Fruit fly (Drosophila melanogaster) whole organism, embryonic: Measurements from ENCODE around the gene SuUR.

Source experiments
- Adf1 ChIP-seq: fragments of 200-800 bp; sonication (Bioruptor generic); IDR thresholded peaks from 2 replicates; pipeline ENCODE4 v1.3.6; 2022; ENCODE audit warnings: missing biosample characterization, missing genetic modification characterization
- Atf3 ChIP-seq: fragments of 200-800 bp; sonication (Bioruptor generic); optimal IDR thresholded peaks from 3 replicates; lab custom pipeline; 2016; ENCODE audit warnings: missing biosample characterization, missing genetic modification characterization
- Blimp-1 ChIP-seq: fragments of 200-800 bp; sonication (Bioruptor generic); optimal IDR thresholded peaks from 3 replicates; lab custom pipeline; 2018; ENCODE audit warnings: missing biosample characterization, missing genetic modification characterization, mild to moderate bottlenecking, moderate library complexity, missing genetic modification reagents
- CG11085 ChIP-seq: fragments of 200-800 bp; sonication (Bioruptor generic); IDR thresholded peaks from 2 replicates; pipeline ENCODE4 v1.3.6; 2022; ENCODE audit warnings: missing biosample characterization, missing genetic modification characterization
- CG11247 ChIP-seq: fragments of 200-800 bp; sonication (Bioruptor generic); IDR thresholded peaks from 2 replicates; pipeline ENCODE4 v1.3.6; 2022; ENCODE audit warnings: missing biosample characterization, missing genetic modification characterization
- CG11504 ChIP-seq: fragments of 200-800 bp; sonication (Bioruptor generic); optimal IDR thresholded peaks from 3 replicates; lab custom pipeline; 2019; ENCODE audit warnings: missing biosample characterization, mild to moderate bottlenecking, missing genetic modification characterization, moderate library complexity
- CG11695 ChIP-seq: fragments of 200-800 bp; sonication (Bioruptor generic); IDR thresholded peaks from 3 replicates; pipeline ENCODE4 v1.3.6; 2022; ENCODE audit warnings: missing biosample characterization, missing genetic modification characterization
- CG13894 ChIP-seq: fragments of 200-800 bp; sonication (Bioruptor generic); optimal IDR thresholded peaks from 3 replicates; lab custom pipeline; 2018; ENCODE audit warnings: missing biosample characterization, mild to moderate bottlenecking, missing genetic modification characterization, moderate library complexity
- CG14014 ChIP-seq: fragments of 200-800 bp; sonication (Bioruptor generic); IDR thresholded peaks from 2 replicates; pipeline ENCODE4 v1.3.6; 2022; ENCODE audit warnings: missing biosample characterization, missing genetic modification characterization
- CG14050 ChIP-seq: fragments of 200-800 bp; sonication (Bioruptor generic); IDR thresholded peaks from 3 replicates; pipeline ENCODE4 v1.3.6; 2022; ENCODE audit warnings: missing biosample characterization, missing genetic modification characterization
- CG14710 ChIP-seq: fragments of 200-800 bp; sonication (Bioruptor generic); optimal IDR thresholded peaks from 3 replicates; lab custom pipeline; 2019; ENCODE audit warnings: missing biosample characterization, mild to moderate bottlenecking, missing genetic modification characterization, moderate library complexity
- CG15011 ChIP-seq: fragments of 200-800 bp; sonication (Bioruptor generic); optimal IDR thresholded peaks from 3 replicates; lab custom pipeline; 2018; ENCODE audit warnings: missing biosample characterization, mild to moderate bottlenecking, missing genetic modification characterization
- CG1602 ChIP-seq: fragments of 200-800 bp; sonication (Bioruptor generic); optimal IDR thresholded peaks from 3 replicates; lab custom pipeline; 2016; ENCODE audit warnings: missing biosample characterization, missing genetic modification characterization
- CG16813 ChIP-seq: fragments of 200-800 bp; sonication (Bioruptor generic); IDR thresholded peaks from 3 replicates; pipeline ENCODE4 v1.3.6; 2022; ENCODE audit warnings: missing biosample characterization, missing genetic modification characterization; ENCODE audit not compliant: partially characterized antibody
- CG17328 ChIP-seq: fragments of 200-800 bp; sonication (Bioruptor generic); IDR thresholded peaks from 2 replicates; pipeline ENCODE4 v1.3.6; 2022; ENCODE audit warnings: missing biosample characterization, missing genetic modification characterization
- CG3065 ChIP-seq: fragments of 200-800 bp; sonication (Bioruptor generic); optimal IDR thresholded peaks from 2 replicates; lab custom pipeline; 2016; ENCODE audit warnings: missing biosample characterization, missing genetic modification characterization
- CG3407 ChIP-seq: fragments of 200-800 bp; sonication (Bioruptor generic); optimal IDR thresholded peaks from 2 replicates; lab custom pipeline; 2018; ENCODE audit warnings: missing biosample characterization, mild to moderate bottlenecking, missing genetic modification characterization
- CG43689 ChIP-seq: fragments of 200-800 bp; sonication (Bioruptor generic); IDR thresholded peaks from 2 replicates; pipeline ENCODE4 v1.3.6; 2022; ENCODE audit warnings: missing biosample characterization, missing genetic modification characterization
- CG4854 ChIP-seq: fragments of 200-800 bp; sonication (Bioruptor generic); optimal IDR thresholded peaks from 2 replicates; lab custom pipeline; 2016; ENCODE audit warnings: missing biosample characterization, missing genetic modification characterization, inconsistent platforms
- CG7963 ChIP-seq: fragments of 200-800 bp; sonication (Bioruptor generic); IDR thresholded peaks from 3 replicates; pipeline ENCODE4 v1.3.6; 2022; ENCODE audit warnings: missing biosample characterization, missing genetic modification characterization; ENCODE audit not compliant: partially characterized antibody
- Fer2 ChIP-seq: fragments of 200-800 bp; sonication (Bioruptor generic); optimal IDR thresholded peaks from 2 replicates; lab custom pipeline; 2018; ENCODE audit warnings: missing biosample characterization, mild to moderate bottlenecking, missing genetic modification characterization, moderate library complexity
- HLHmδ ChIP-seq: fragments of 200-800 bp; sonication (Bioruptor generic); optimal IDR thresholded peaks from 2 replicates; lab custom pipeline; 2018; ENCODE audit warnings: missing biosample characterization, mild to moderate bottlenecking, missing genetic modification characterization, moderate library complexity
- MESR4 ChIP-seq: fragments of 200-800 bp; sonication (Bioruptor generic); optimal IDR thresholded peaks from 2 replicates; lab custom pipeline; 2018; ENCODE audit warnings: missing biosample characterization, mild to moderate bottlenecking, missing genetic modification characterization, moderate library complexity
- PHDP ChIP-seq: fragments of 200-800 bp; sonication (Bioruptor generic); optimal IDR thresholded peaks from 3 replicates; lab custom pipeline; 2018; ENCODE audit warnings: missing biosample characterization, mild to moderate bottlenecking, missing genetic modification characterization, moderate library complexity
- Vsx1 ChIP-seq: fragments of 200-800 bp; sonication (Bioruptor generic); optimal IDR thresholded peaks from 2 replicates; lab custom pipeline; 2017; ENCODE audit warnings: missing biosample characterization, mild to moderate bottlenecking, missing genetic modification characterization, missing genetic modification reagents
- abd-A ChIP-seq: fragments of 200-800 bp; sonication (Bioruptor generic); optimal IDR thresholded peaks from 3 replicates; lab custom pipeline; 2019; ENCODE audit warnings: missing biosample characterization, mild to moderate bottlenecking, missing genetic modification characterization, moderate library complexity
- bowl ChIP-seq: fragments of 200-800 bp; sonication (Bioruptor generic); IDR thresholded peaks from 2 replicates; pipeline ENCODE4 v1.3.6; 2022; ENCODE audit warnings: missing biosample characterization, missing genetic modification characterization
- crc ChIP-seq: fragments of 200-800 bp; sonication (Bioruptor generic); optimal IDR thresholded peaks from 2 replicates; lab custom pipeline; 2016; ENCODE audit warnings: missing biosample characterization, missing genetic modification characterization
- fd102C ChIP-seq: fragments of 200-800 bp; sonication (Bioruptor generic); optimal IDR thresholded peaks from 2 replicates; lab custom pipeline; 2018; ENCODE audit warnings: missing biosample characterization, mild to moderate bottlenecking, missing genetic modification characterization, moderate library complexity
- fru ChIP-seq: fragments of >200 bp; optimal IDR thresholded peaks from 2 replicates; lab custom pipeline; 2017
- grn ChIP-seq: fragments of 200-800 bp; sonication (Bioruptor generic); optimal IDR thresholded peaks from 3 replicates; lab custom pipeline; 2017; ENCODE audit warnings: missing biosample characterization, missing genetic modification characterization
- ind ChIP-seq: fragments of 200-800 bp; sonication (Bioruptor generic); optimal IDR thresholded peaks from 3 replicates; lab custom pipeline; 2016; ENCODE audit warnings: missing biosample characterization, missing genetic modification characterization
- insv ChIP-seq, 2 experiments: fragments of 200-800 bp; sonication (Bioruptor generic); optimal IDR thresholded peaks; 3 replicates each; lab custom pipeline; 2016 to 2018; ENCODE audit warnings: missing biosample characterization in 2 of 2, missing genetic modification characterization in 2 of 2
- inv ChIP-seq: fragments of 200-800 bp; sonication (Bioruptor generic); IDR thresholded peaks from 2 replicates; pipeline ENCODE4 v1.3.6; 2022; ENCODE audit warnings: missing biosample characterization, missing genetic modification characterization; ENCODE audit not compliant: partially characterized antibody
- jumu ChIP-seq: fragments of 200-800 bp; sonication (Bioruptor generic); optimal IDR thresholded peaks from 3 replicates; lab custom pipeline; 2016; ENCODE audit warnings: missing biosample characterization, missing genetic modification characterization
- kni ChIP-seq: fragments of 200-800 bp; sonication (Bioruptor generic); optimal IDR thresholded peaks from 3 replicates; lab custom pipeline; 2017; ENCODE audit warnings: mild to moderate bottlenecking, missing biosample characterization, missing genetic modification reagents, missing genetic modification characterization
- mam ChIP-seq: fragments of 200-800 bp; sonication (Bioruptor generic); optimal IDR thresholded peaks from 3 replicates; lab custom pipeline; 2016; ENCODE audit warnings: missing biosample characterization, missing genetic modification characterization
- oc ChIP-seq: fragments of 200-800 bp; sonication (Bioruptor generic); optimal IDR thresholded peaks from 2 replicates; lab custom pipeline; 2018; ENCODE audit warnings: missing biosample characterization, mild to moderate bottlenecking, missing genetic modification characterization, moderate library complexity
- pros ChIP-seq: fragments of 200-800 bp; sonication (Bioruptor generic); optimal IDR thresholded peaks from 3 replicates; lab custom pipeline; 2019; ENCODE audit warnings: missing biosample characterization, mild to moderate bottlenecking, missing genetic modification characterization, moderate library complexity
- scrt ChIP-seq: fragments of 200-800 bp; sonication (Bioruptor generic); optimal IDR thresholded peaks from 2 replicates; lab custom pipeline; 2018; ENCODE audit warnings: missing biosample characterization, mild to moderate bottlenecking, missing genetic modification characterization, moderate library complexity
- sens ChIP-seq: fragments of 200-800 bp; sonication (Bioruptor generic); peaks from one replicate; lab custom pipeline; 2016; ENCODE audit warnings: missing biosample characterization, missing genetic modification characterization
- shn ChIP-seq: fragments of 200-800 bp; sonication (Bioruptor generic); optimal IDR thresholded peaks from 3 replicates; lab custom pipeline; 2016; ENCODE audit warnings: missing biosample characterization, missing genetic modification characterization
- sisA ChIP-seq: fragments of 200-800 bp; sonication (Bioruptor generic); IDR thresholded peaks from 2 replicates; pipeline ENCODE4 v1.3.6; 2022; ENCODE audit warnings: missing biosample characterization, missing genetic modification characterization
- vvl ChIP-seq: fragments of 200-800 bp; sonication (Bioruptor generic); IDR thresholded peaks from 2 replicates; pipeline ENCODE4 v1.3.6; 2022; ENCODE audit warnings: missing biosample characterization, missing genetic modification characterization

The SuUR gene

dm6 chr3L:11064689-11065088 is at the start of gene SuUR, which contains the start of the genes CG32075 and CG45101 (continued):
- TF ChIP-seq mam (GFP tag; lab: Kevin White, UChicago): peak; percentile 92
- TF ChIP-seq bowl (GFP tag; lab: Robert Waterston, UW): 0 out of 2 replicates have a peak, but pooled peaks have one; percentile 40
- peak; percentile 89 for TF ChIP-seq CG17328
- no peak for TF ChIP-seq HLHmδ (GFP tag; lab: Kevin White, UChicago)
- TF ChIP-seq inv (GFP tag; lab: Robert Waterston, UW): no peak
- TF ChIP-seq Adf1: peak; percentile 66
- peak; percentile 83 for TF ChIP-seq CG3065 (GFP tag; lab: Kevin White, UChicago)
- peak; percentile 92 for TF ChIP-seq sisA (GFP tag; lab: Robert Waterston, UW)
- no peak; the same call in 2 of the 3 replicates for TF ChIP-seq CG7963 (GFP tag; lab: Robert Waterston, UW)
- peak; percentile 92 for TF ChIP-seq shn (GFP tag; lab: Kevin White, UChicago)
- peak; percentile 89 for TF ChIP-seq ind (GFP tag; lab: Kevin White, UChicago)
- peak; percentile 92 for TF ChIP-seq CG1602 (GFP tag; lab: Kevin White, UChicago)
- peak; percentile 36 for TF ChIP-seq fd102C (GFP tag; lab: Kevin White, UChicago)
- TF ChIP-seq CG11247 (GFP tag; lab: Robert Waterston, UW): peak; percentile 84
- TF ChIP-seq CG11085 (GFP tag; lab: Robert Waterston, UW): peak; percentile 64
- peak; percentile 50; the same call in 1 of the 2 replicates for TF ChIP-seq CG43689
- peak; percentile 39 for TF ChIP-seq CG15011 (GFP tag; lab: Kevin White, UChicago)
- TF ChIP-seq crc: peak; percentile 73
- peak; percentile 89 for TF ChIP-seq Atf3 (GFP tag; lab: Kevin White, UChicago)
- peak; percentile 88 for TF ChIP-seq jumu (GFP tag; lab: Kevin White, UChicago)
- peak; percentile 87 for TF ChIP-seq PHDP
- no peak for TF ChIP-seq Blimp-1
- no peak for TF ChIP-seq CG16813 (GFP tag; lab: Robert Waterston, UW)
- peak; percentile 87 for TF ChIP-seq CG14014 (GFP tag; lab: Robert Waterston, UW)
- TF ChIP-seq MESR4 (GFP tag; lab: Kevin White, UChicago): peak; percentile 57
- TF ChIP-seq fru: no peak
- peak; percentile 99 for TF ChIP-seq sens (GFP tag; lab: Kevin White, UChicago)
- peak; percentile 60 for TF ChIP-seq scrt (GFP tag; lab: Kevin White, UChicago)
- TF ChIP-seq CG13894 (tag; lab: Kevin White, UChicago): no peak
- TF ChIP-seq CG11695: peak; percentile 78

- TF ChIP-seq abd-A (tag; lab: Kevin White, UChicago) (peak; percentile 92), oc (tag; lab: Kevin White, UChicago) (peak; percentile 44), kni (GFP tag; lab: Kevin White, UChicago) (peak; percentile 50), Vsx1 (peak; percentile 76), pros (GFP tag; lab: Kevin White, UChicago) (peak; percentile 43), vvl (GFP tag; lab: Robert Waterston, UW) (0 out of 2 replicates have a peak, but pooled peaks have one; percentile 22), CG3407 (no peak), CG14710 (no peak), grn (GFP tag; lab: Kevin White, UChicago) (peak; percentile 47)
Measured at dm6 chr3L:11015203-11015602, 49.6 kb upstream of the SuUR start.

dm6 chr3L:11020058-11020457 is 44.7 kb upstream of the SuUR start:
- no peak for TF ChIP-seq Fer2 (tag; lab: Kevin White, UChicago)
- TF ChIP-seq fru: no peak
- TF ChIP-seq CG4854 (GFP tag; lab: Kevin White, UChicago): no peak
- peak; percentile 77 for TF ChIP-seq CG11504 (tag; lab: Kevin White, UChicago)
- TF ChIP-seq CG14050 (GFP tag; lab: Robert Waterston, UW): no peak
- TF ChIP-seq insv (GFP tag; optimal IDR thresholded peaks at IDR 0.05; lab: Kevin White, UChicago): peak; percentile 38 to 92
